Worm (Caenorhabditis elegans) whole organism, early embryonic: ENCODE measurements around the gene F41G3.18.

ENCODE experiments used
- B0310.2 ChIP-seq: sonication (generic microtip); optimal IDR thresholded peaks from 2 replicates; lab custom pipeline; 2016; ENCODE audit warnings: mild to moderate bottlenecking, missing genetic modification characterization, missing compliant biosample characterization
- ama-1 ChIP-seq: fragments of 150-350 bp; optimal IDR thresholded peaks from 2 replicates; lab custom pipeline; 2014
- ceh-13 ChIP-seq: fragments of 200-800 bp; sonication (Bioruptor generic); optimal IDR thresholded peaks from 2 replicates; lab custom pipeline; 2018; ENCODE audit warnings: mild to moderate bottlenecking, missing genetic modification characterization, missing compliant biosample characterization
- ceh-36 ChIP-seq: sonication (generic microtip); optimal IDR thresholded peaks from 2 replicates; lab custom pipeline; 2016; ENCODE audit warnings: missing genetic modification characterization, inconsistent platforms, missing compliant biosample characterization
- ets-7 ChIP-seq: sonication (generic microtip); optimal IDR thresholded peaks from 2 replicates; lab custom pipeline; 2016; ENCODE audit warnings: missing genotype, missing genetic modification characterization, missing compliant biosample characterization
- hmg-4 ChIP-seq: fragments of 200-800 bp; sonication (Bioruptor generic); optimal IDR thresholded peaks from 2 replicates; lab custom pipeline; 2018; ENCODE audit warnings: mild to moderate bottlenecking, missing genetic modification characterization, missing compliant biosample characterization
- hnd-1 ChIP-seq: sonication (generic microtip); optimal IDR thresholded peaks from 2 replicates; lab custom pipeline; 2016; ENCODE audit warnings: missing genetic modification characterization, missing compliant biosample characterization
- pes-1 ChIP-seq: fragments of 200-800 bp; sonication (Bioruptor generic); IDR thresholded peaks from 2 replicates; pipeline ENCODE4 v1.3.6; 2022; ENCODE audit warnings: missing genetic modification reagents, missing genetic modification characterization, missing compliant biosample characterization
- scrt-1 ChIP-seq: fragments of 200-800 bp; sonication (Bioruptor generic); IDR thresholded peaks from 2 replicates; pipeline ENCODE4 v1.3.6; 2022; ENCODE audit warnings: missing genetic modification characterization, missing compliant biosample characterization
- sea-1 ChIP-seq: fragments of 200-800 bp; sonication (Bioruptor generic); conservative IDR thresholded peaks from 2 replicates; pipeline ENCODE4 v1.3.6; 2022; ENCODE audit warnings: missing genetic modification characterization, missing compliant biosample characterization
- tbx-11 ChIP-seq: fragments of 200-800 bp; sonication (Bioruptor generic); IDR thresholded peaks from 2 replicates; pipeline ENCODE4 v1.3.6; 2022; ENCODE audit warnings: missing genetic modification characterization, missing compliant biosample characterization
- tbx-37 ChIP-seq: fragments of 200-800 bp; sonication (Bioruptor generic); conservative IDR thresholded peaks from 2 replicates; pipeline ENCODE4 v1.3.6; 2022; ENCODE audit warnings: missing genetic modification reagents, missing genetic modification characterization, missing compliant biosample characterization
- tra-4 ChIP-seq: sonication (generic microtip); optimal IDR thresholded peaks from 2 replicates; lab custom pipeline; 2017; ENCODE audit warnings: missing genetic modification characterization, missing compliant biosample characterization

- TF ChIP-seq tra-4 (tag; lab: Kevin White, UChicago), result no peak
- no peak for TF ChIP-seq tbx-37 (GFP tag; lab: Robert Waterston, UW)
- TF ChIP-seq sea-1 (GFP tag; lab: Robert Waterston, UW), result no peak
- TF ChIP-seq hnd-1, result no peak
- no peak for TF ChIP-seq ceh-36 (tag; lab: Kevin White, UChicago)
- no peak for TF ChIP-seq tbx-11 (GFP tag; lab: Robert Waterston, UW)
- no peak for TF ChIP-seq ets-7 (tag; lab: Kevin White, UChicago)
- no peak for TF ChIP-seq B0310.2 (tag; lab: Kevin White, UChicago)
- TF ChIP-seq ama-1 (lab: Kevin White, UChicago), result no peak
- no peak for TF ChIP-seq pes-1 (GFP tag; lab: Robert Waterston, UW)
- TF ChIP-seq ceh-13, result no peak
- TF ChIP-seq hmg-4 (GFP tag; lab: Kevin White, UChicago), result no peak
- no peak for TF ChIP-seq scrt-1 (GFP tag; lab: Robert Waterston, UW)
Measured at ce11 chrII:6726814-6727213, 41.3 kb upstream of the F41G3.18 start.
